Worm (Caenorhabditis elegans): Measurements from ENCODE around the gene ZK897.10.

DNA sequence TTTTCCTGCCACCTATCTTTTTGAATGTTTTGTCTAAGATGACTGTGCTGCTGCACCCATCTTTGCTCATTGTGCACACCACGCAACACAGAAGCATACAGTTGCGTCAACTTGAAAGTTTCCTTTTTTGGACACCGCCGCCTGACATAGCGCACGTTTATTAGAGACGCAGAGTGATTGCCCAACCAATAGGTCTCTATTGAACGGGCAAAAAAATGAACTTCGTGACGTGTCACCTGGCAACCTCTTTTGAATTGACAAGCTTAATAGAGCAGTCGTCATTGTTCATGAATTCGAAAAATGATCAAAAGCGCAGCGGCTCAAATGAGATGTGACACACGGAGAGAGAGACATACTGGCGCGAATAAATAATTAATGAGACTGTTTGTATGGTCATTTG is 46.4 kb downstream of the ZK897.10 start:
- TF ChIP-seq F13H6.1 (tag; optimal IDR thresholded peaks at IDR 0.05) (no peak), hlh-15 (tag; optimal IDR thresholded peaks at IDR 0.05) (no peak), unc-55 (GFP tag; optimal IDR thresholded peaks at IDR 0.05) (no peak), tbx-2 (tag; optimal IDR thresholded peaks at IDR 0.05) (no peak), ceh-19 (GFP tag; optimal IDR thresholded peaks at IDR 0.05) (no peak), ceh-18 (tag; optimal IDR thresholded peaks at IDR 0.05) (no peak), pha-4 (tag; optimal IDR thresholded peaks at IDR 0.05) (no peak), ceh-6 (GFP tag; optimal IDR thresholded peaks at IDR 0.05) (no peak), lim-6 (tag; optimal IDR thresholded peaks at IDR 0.05) (no peak), unc-3 (GFP tag; conservative IDR thresholded peaks at IDR 0.05) (no peak), unc-3 (tag; optimal IDR thresholded peaks at IDR 0.05) (no peak), fkh-10 (GFP tag; optimal IDR thresholded peaks at IDR 0.05) (no peak), pag-3 (tag; optimal IDR thresholded peaks at IDR 0.05; ENCODE audit: borderline replicate concordance) (no peak), hlh-8 (tag; optimal IDR thresholded peaks at IDR 0.05) (no peak), ceh-9 (tag; optimal IDR thresholded peaks at IDR 0.05) (no peak)
